Fruit fly (Drosophila melanogaster) whole organism, embryonic: ENCODE results near the gene hiro.

ENCODE experiments used
- Asciz ChIP-seq: fragments of 200-800 bp; sonication (Bioruptor generic); optimal IDR thresholded peaks from 2 replicates; lab custom pipeline; 2017; ENCODE audit warnings: missing biosample characterization, mild to moderate bottlenecking, missing genetic modification characterization, missing genetic modification reagents
- B-H2 ChIP-seq: fragments of 200-800 bp; sonication (Bioruptor generic); optimal IDR thresholded peaks from 2 replicates; lab custom pipeline; 2018; ENCODE audit warnings: missing biosample characterization, mild to moderate bottlenecking, missing genetic modification characterization
- BtbVII ChIP-seq: fragments of 200-800 bp; sonication (Bioruptor generic); optimal IDR thresholded peaks from 3 replicates; lab custom pipeline; 2017; ENCODE audit warnings: missing biosample characterization, mild to moderate bottlenecking, missing genetic modification characterization
- CG10431 ChIP-seq: fragments of 200-800 bp; sonication (Bioruptor generic); optimal IDR thresholded peaks from 3 replicates; lab custom pipeline; 2018; ENCODE audit warnings: missing biosample characterization, mild to moderate bottlenecking, missing genetic modification characterization
- CG10462 ChIP-seq: fragments of 200-800 bp; sonication (Bioruptor generic); optimal IDR thresholded peaks from 2 replicates; lab custom pipeline; 2016; ENCODE audit warnings: missing biosample characterization, missing genetic modification characterization
- CG13123 ChIP-seq: fragments of 200-800 bp; sonication (Bioruptor generic); optimal IDR thresholded peaks from 2 replicates; lab custom pipeline; 2016; ENCODE audit warnings: missing biosample characterization, missing genetic modification characterization
- CG15073 ChIP-seq: fragments of 200-800 bp; sonication (Bioruptor generic); optimal IDR thresholded peaks from 2 replicates; lab custom pipeline; 2016; ENCODE audit warnings: missing biosample characterization, missing genetic modification characterization
- CG17912 ChIP-seq: fragments of 200-800 bp; sonication (Bioruptor generic); optimal IDR thresholded peaks from 2 replicates; lab custom pipeline; 2018; ENCODE audit warnings: missing biosample characterization, mild to moderate bottlenecking, missing genetic modification characterization
- CG1792 ChIP-seq: fragments of 200-800 bp; sonication (Bioruptor generic); optimal IDR thresholded peaks from 2 replicates; lab custom pipeline; 2016; ENCODE audit warnings: missing biosample characterization, missing genetic modification characterization
- CG2129 ChIP-seq: fragments of 200-800 bp; sonication (Bioruptor generic); IDR thresholded peaks from 2 replicates; pipeline ENCODE4 v1.3.6; 2022; ENCODE audit warnings: missing biosample characterization, missing genetic modification characterization; ENCODE audit not compliant: partially characterized antibody
- CG3995 ChIP-seq: fragments of 200-800 bp; sonication (Bioruptor generic); optimal IDR thresholded peaks from 3 replicates; lab custom pipeline; 2016; ENCODE audit warnings: missing biosample characterization, missing genetic modification characterization
- CG42726 ChIP-seq: fragments of 200-800 bp; sonication (Bioruptor generic); IDR thresholded peaks from 2 replicates; pipeline ENCODE4 v1.3.6; 2022; ENCODE audit warnings: missing biosample characterization, missing genetic modification characterization; ENCODE audit not compliant: partially characterized antibody
- CG4424 ChIP-seq: fragments of 200-800 bp; sonication (Bioruptor generic); optimal IDR thresholded peaks from 3 replicates; lab custom pipeline; 2016; ENCODE audit warnings: missing biosample characterization, missing genetic modification characterization
- CG4617 ChIP-seq: fragments of 200-800 bp; sonication (Bioruptor generic); optimal IDR thresholded peaks from 3 replicates; lab custom pipeline; 2016; ENCODE audit warnings: missing biosample characterization, missing genetic modification characterization, borderline replicate concordance
- CG5180 ChIP-seq: fragments of 200-800 bp; sonication (Bioruptor generic); optimal IDR thresholded peaks from 3 replicates; lab custom pipeline; 2017; ENCODE audit warnings: missing biosample characterization, missing genetic modification characterization, mild to moderate bottlenecking, moderate library complexity, missing genetic modification reagents
- CG8765 ChIP-seq: fragments of 200-800 bp; sonication (Bioruptor generic); IDR thresholded peaks from 2 replicates; pipeline ENCODE4 v1.3.6; 2022; ENCODE audit warnings: missing biosample characterization, missing genetic modification characterization
- CG9932 ChIP-seq: fragments of 200-800 bp; sonication (Bioruptor generic); IDR thresholded peaks from 2 replicates; pipeline ENCODE4 v1.3.6; 2022; ENCODE audit warnings: missing biosample characterization, missing genetic modification characterization
- CHES-1-like ChIP-seq: fragments of 200-800 bp; sonication (Bioruptor generic); optimal IDR thresholded peaks from 2 replicates; lab custom pipeline; 2016; ENCODE audit warnings: missing biosample characterization, missing genetic modification characterization
- Dek ChIP-seq: fragments of 200-800 bp; sonication (Bioruptor generic); optimal IDR thresholded peaks from 3 replicates; lab custom pipeline; 2019; ENCODE audit warnings: missing biosample characterization, mild to moderate bottlenecking, missing genetic modification characterization, moderate library complexity
- Dll ChIP-seq: fragments of 200-800 bp; sonication (Bioruptor generic); IDR thresholded peaks from 4 replicates; pipeline ENCODE4 v1.3.6; 2022; ENCODE audit warnings: missing biosample characterization, missing genetic modification characterization; ENCODE audit not compliant: partially characterized antibody
- Hr78 ChIP-seq, 2 experiments: fragments of 200-800 bp in 1 of 2; fragments of >200 bp in 1 of 2; sonication (Bioruptor generic) in 1 of 2; optimal IDR thresholded peaks; 2 replicates each; lab custom pipeline; 2017 to 2019; ENCODE audit warnings: missing biosample characterization in 2 of 2, missing genetic modification characterization in 2 of 2, mild to moderate bottlenecking in 1 of 2, moderate library complexity in 1 of 2
- Meics ChIP-seq: fragments of 200-800 bp; sonication (Bioruptor generic); optimal IDR thresholded peaks from 2 replicates; lab custom pipeline; 2017; ENCODE audit warnings: missing biosample characterization, mild to moderate bottlenecking, missing genetic modification characterization
- Mrtf ChIP-seq: fragments of 200-800 bp; sonication (Bioruptor generic); IDR thresholded peaks from 3 replicates; pipeline ENCODE4 v1.3.6; 2022; ENCODE audit warnings: missing biosample characterization, missing genetic modification characterization
- Ravus ChIP-seq: fragments of 200-800 bp; sonication (Bioruptor generic); IDR thresholded peaks from 2 replicates; pipeline ENCODE4 v1.3.6; 2022; ENCODE audit warnings: missing biosample characterization, missing genetic modification characterization
- Sry-δ ChIP-seq: fragments of 200-800 bp; sonication (Bioruptor generic); optimal IDR thresholded peaks from 2 replicates; lab custom pipeline; 2016; ENCODE audit warnings: missing biosample characterization, missing genetic modification characterization
- ac ChIP-seq: fragments of 200-800 bp; sonication (Bioruptor generic); optimal IDR thresholded peaks from 3 replicates; lab custom pipeline; 2017; ENCODE audit warnings: missing biosample characterization, mild to moderate bottlenecking, missing genetic modification characterization
- amos ChIP-seq: fragments of 200-800 bp; sonication (Bioruptor generic); IDR thresholded peaks from 2 replicates; pipeline ENCODE4 v1.3.6; 2022; ENCODE audit warnings: missing biosample characterization, missing genetic modification characterization; ENCODE audit not compliant: partially characterized antibody
- ap ChIP-seq: fragments of 200-800 bp; sonication (Bioruptor generic); IDR thresholded peaks from 2 replicates; pipeline ENCODE4 v1.3.6; 2022; ENCODE audit warnings: missing biosample characterization, missing genetic modification characterization
- bab2 ChIP-seq: fragments of 200-800 bp; sonication (Bioruptor generic); optimal IDR thresholded peaks from 2 replicates; lab custom pipeline; 2016; ENCODE audit warnings: missing biosample characterization, missing genetic modification characterization
- bbx ChIP-seq: fragments of 200-800 bp; sonication (Bioruptor generic); IDR thresholded peaks from 2 replicates; pipeline ENCODE4 v1.3.6; 2022; ENCODE audit warnings: missing biosample characterization, missing genetic modification characterization; ENCODE audit not compliant: partially characterized antibody
- bcd ChIP-seq: fragments of 200-800 bp; sonication (Bioruptor generic); optimal IDR thresholded peaks from 2 replicates; lab custom pipeline; 2017; ENCODE audit warnings: missing biosample characterization, mild to moderate bottlenecking, missing genetic modification characterization
- bowl ChIP-seq: fragments of 200-800 bp; sonication (Bioruptor generic); IDR thresholded peaks from 2 replicates; pipeline ENCODE4 v1.3.6; 2022; ENCODE audit warnings: missing biosample characterization, missing genetic modification characterization
- bsh ChIP-seq, 2 experiments: fragments of 200-800 bp; sonication (Bioruptor generic); optimal IDR thresholded peaks; 2 replicates each; lab custom pipeline; 2017 to 2018; ENCODE audit warnings: mild to moderate bottlenecking in 2 of 2, missing biosample characterization in 2 of 2, missing genetic modification characterization in 2 of 2, moderate library complexity in 1 of 2
- cato ChIP-seq: fragments of 200-800 bp; sonication (Bioruptor generic); optimal IDR thresholded peaks from 2 replicates; lab custom pipeline; 2016; ENCODE audit warnings: missing biosample characterization, missing genetic modification characterization, borderline replicate concordance
- chm ChIP-seq: fragments of 200-800 bp; sonication (Bioruptor generic); IDR thresholded peaks from 2 replicates; pipeline ENCODE4 v1.3.6; 2022; ENCODE audit warnings: missing biosample characterization, missing genetic modification characterization
- cwo ChIP-seq: fragments of 200-800 bp; sonication (Bioruptor generic); optimal IDR thresholded peaks from 3 replicates; lab custom pipeline; 2017; ENCODE audit warnings: missing biosample characterization, missing genetic modification characterization, mild to moderate bottlenecking, moderate library complexity, missing genetic modification reagents
- dysf ChIP-seq: fragments of 200-800 bp; sonication (Bioruptor generic); IDR thresholded peaks from 3 replicates; pipeline ENCODE4 v1.3.6; 2022; ENCODE audit warnings: missing biosample characterization, missing genetic modification characterization
- fd102C ChIP-seq: fragments of 200-800 bp; sonication (Bioruptor generic); optimal IDR thresholded peaks from 2 replicates; lab custom pipeline; 2018; ENCODE audit warnings: missing biosample characterization, mild to moderate bottlenecking, missing genetic modification characterization, moderate library complexity
- gcm ChIP-seq: fragments of 200-800 bp; sonication (Bioruptor generic); optimal IDR thresholded peaks from 2 replicates; lab custom pipeline; 2019; ENCODE audit warnings: missing biosample characterization, mild to moderate bottlenecking, missing genetic modification characterization, moderate library complexity
- grau ChIP-seq: fragments of 200-800 bp; optimal IDR thresholded peaks from 3 replicates; lab custom pipeline; 2019; ENCODE audit warnings: missing biosample characterization, mild to moderate bottlenecking, missing genetic modification characterization, moderate library complexity
- grn ChIP-seq: fragments of 200-800 bp; sonication (Bioruptor generic); optimal IDR thresholded peaks from 3 replicates; lab custom pipeline; 2017; ENCODE audit warnings: missing biosample characterization, missing genetic modification characterization
- otp ChIP-seq: fragments of 200-800 bp; sonication (Bioruptor generic); IDR thresholded peaks from 3 replicates; pipeline ENCODE4, ENCODE4 v1.3.6; 2022; ENCODE audit warnings: missing biosample characterization, missing genetic modification characterization
- scrt ChIP-seq: fragments of 200-800 bp; sonication (Bioruptor generic); optimal IDR thresholded peaks from 2 replicates; lab custom pipeline; 2018; ENCODE audit warnings: missing biosample characterization, mild to moderate bottlenecking, missing genetic modification characterization, moderate library complexity
- seq ChIP-seq: fragments of 200-800 bp; sonication (Bioruptor generic); IDR thresholded peaks from 2 replicates; pipeline ENCODE4 v1.3.6; 2022; ENCODE audit warnings: missing biosample characterization, missing genetic modification characterization
- slbo ChIP-seq: fragments of 200-800 bp; sonication (Bioruptor generic); IDR thresholded peaks from 2 replicates; pipeline ENCODE4 v1.3.6; 2022; ENCODE audit warnings: missing biosample characterization, missing genetic modification characterization
- stwl ChIP-seq: fragments of 200-800 bp; sonication (Bioruptor generic); optimal IDR thresholded peaks from 3 replicates; lab custom pipeline; 2018; ENCODE audit warnings: missing biosample characterization, mild to moderate bottlenecking, missing genetic modification characterization, moderate library complexity
- trh ChIP-seq: fragments of 200-800 bp; sonication (Bioruptor generic); optimal IDR thresholded peaks from 2 replicates; lab custom pipeline; 2016; ENCODE audit warnings: missing biosample characterization, missing genetic modification characterization
- unpg ChIP-seq: fragments of 200-800 bp; sonication (Bioruptor generic); optimal IDR thresholded peaks from 3 replicates; lab custom pipeline; 2018; ENCODE audit warnings: missing biosample characterization, mild to moderate bottlenecking, missing genetic modification characterization, moderate library complexity
- zen2 ChIP-seq: fragments of 200-800 bp; sonication (Bioruptor generic); IDR thresholded peaks from 3 replicates; pipeline ENCODE4 v1.3.6; 2022; ENCODE audit warnings: missing biosample characterization, missing genetic modification characterization; ENCODE audit not compliant: partially characterized antibody
- zfh1 ChIP-seq: fragments of 200-800 bp; sonication (Bioruptor generic); IDR thresholded peaks from 3 replicates; pipeline ENCODE4 v1.3.6; 2022; ENCODE audit warnings: missing biosample characterization, missing genetic modification characterization

Gene hiro

DNA sequence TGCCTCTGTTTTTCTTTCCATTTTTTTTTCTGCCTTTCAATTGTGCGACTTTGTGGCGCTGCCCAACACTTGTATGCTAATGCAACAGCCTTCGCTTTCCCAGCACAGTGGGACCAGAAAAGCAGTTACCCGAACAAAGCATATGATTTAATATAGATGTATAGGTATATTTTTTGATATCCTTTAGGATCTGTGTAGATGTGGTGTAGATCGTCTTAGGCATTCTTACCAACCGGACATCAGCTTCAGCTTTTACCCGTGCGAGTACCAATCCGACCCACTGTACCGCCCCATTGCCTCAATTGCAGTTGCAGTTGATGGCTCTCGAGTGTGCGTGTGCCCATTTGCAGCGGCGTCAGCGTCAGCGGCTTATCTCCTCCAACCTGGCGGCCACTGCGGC lies 51.3 kb downstream of the hiro start (continued):
- TF ChIP-seq grau (tag; lab: Kevin White, UChicago) (peak; percentile 60), CG13123 (no peak), chm (no peak), CG1792 (GFP tag; lab: Kevin White, UChicago) (no peak), Dek (tag; lab: Kevin White, UChicago) (no peak), CG42726 (GFP tag; lab: Robert Waterston, UW) (no peak), CG17912 (GFP tag; lab: Kevin White, UChicago) (no peak), cwo (GFP tag; lab: Kevin White, UChicago) (no peak), CG3995 (GFP tag; lab: Kevin White, UChicago) (no peak), ac (GFP tag; lab: Kevin White, UChicago) (peak; percentile 28), otp (GFP tag; lab: Robert Waterston, UW) (peak; percentile 78; the same call in 2 of the 3 replicates), CG15073 (GFP tag; lab: Kevin White, UChicago) (no peak), CG4617 (no peak), bowl (no peak), CG5180 (GFP tag; lab: Kevin White, UChicago) (peak; percentile 15), bcd (GFP tag; lab: Kevin White, UChicago) (peak; percentile 29), B-H2 (GFP tag; lab: Kevin White, UChicago) (no peak), dysf (peak; percentile 62; the same call in 2 of the 3 replicates), bsh (GFP tag; optimal IDR thresholded peaks at IDR 0.05; lab: Kevin White, UChicago) (peak; percentile 86 to 87), stwl (tag; lab: Kevin White, UChicago) (peak; percentile 14), CG9932 (no peak), cato (GFP tag; lab: Kevin White, UChicago) (peak; percentile 48), gcm (GFP tag; lab: Kevin White, UChicago) (peak; percentile 45), grn (GFP tag; lab: Kevin White, UChicago) (no peak), CG8765 (GFP tag; lab: Robert Waterston, UW) (peak; percentile 44; the same call in 1 of the 2 replicates), bbx (GFP tag; lab: Robert Waterston, UW) (no peak), CHES-1-like (GFP tag; lab: Kevin White, UChicago) (no peak), bab2 (GFP tag; lab: Kevin White, UChicago) (peak; percentile 47), Sry-δ (GFP tag; lab: Kevin White, UChicago) (no peak), CG10462 (GFP tag; lab: Kevin White, UChicago) (peak; percentile 3), scrt (GFP tag; lab: Kevin White, UChicago) (no peak), CG4424 (peak; percentile 75), Dll (GFP tag; lab: Robert Waterston, UW) (no peak), CG2129 (GFP tag; lab: Robert Waterston, UW) (no peak), Meics (GFP tag; lab: Kevin White, UChicago) (peak; percentile 15), ap (peak; percentile 65), Ravus (GFP tag; lab: Robert Waterston, UW) (peak; percentile 26), Mrtf (GFP tag; lab: Robert Waterston, UW) (peak; percentile 72; the same call in 2 of the 3 replicates), amos (GFP tag; lab: Robert Waterston, UW) (no peak), zfh1 (GFP tag; lab: Robert Waterston, UW) (peak; percentile 90), Hr78 (GFP tag; optimal IDR thresholded peaks at IDR 0.05; lab: Kevin White, UChicago) (no peak), zen2 (GFP tag; lab: Robert Waterston, UW) (no peak), trh (GFP tag; lab: Kevin White, UChicago) (peak; percentile 15), seq (GFP tag; lab: Robert Waterston, UW) (peak; percentile 49; the same call in 1 of the 2 replicates), BtbVII (peak; percentile 21), CG10431 (GFP tag; lab: Kevin White, UChicago) (no peak), Asciz (GFP tag; lab: Kevin White, UChicago) (peak; percentile 58), slbo (GFP tag; lab: Robert Waterston, UW) (peak; percentile 54), fd102C (no peak), unpg (peak; percentile 75)
